Fruit fly (Drosophila melanogaster) whole organism, wandering third instar larva: ENCODE measurements around the gene Pus1.

Experiments
- Dfd ChIP-seq: fragments of >200 bp; optimal IDR thresholded peaks from 2 replicates; lab custom pipeline; 2017; ENCODE audit warnings: missing biosample characterization, missing genetic modification characterization
- Mio ChIP-seq: sonication (Bioruptor generic); optimal IDR thresholded peaks from 2 replicates; lab custom pipeline; 2016; ENCODE audit warnings: missing biosample characterization, missing genetic modification characterization
- N ChIP-seq: fragments of >200 bp; optimal IDR thresholded peaks from 2 replicates; lab custom pipeline; 2018; ENCODE audit warnings: missing biosample characterization, missing external identifiers, missing genetic modification characterization
- OdsH ChIP-seq: fragments of 200-800 bp; sonication (Bioruptor generic); optimal IDR thresholded peaks from 2 replicates; lab custom pipeline; 2016; ENCODE audit warnings: missing biosample characterization, mild to moderate bottlenecking, missing genetic modification characterization
- Sp1 ChIP-seq: fragments of 200-800 bp; sonication (Bioruptor generic); optimal IDR thresholded peaks from 3 replicates; lab custom pipeline; 2019; ENCODE audit warnings: missing biosample characterization, mild to moderate bottlenecking, missing genetic modification characterization, moderate library complexity
- br ChIP-seq: fragments of 200-800 bp; sonication (Bioruptor generic); optimal IDR thresholded peaks from 2 replicates; lab custom pipeline; 2016; ENCODE audit warnings: missing biosample characterization, missing genetic modification characterization
- dl ChIP-seq, 2 experiments: fragments of 175-275, 200-275 bp in 1 of 2; fragments of 200-275 bp in 1 of 2; sonication (Bioruptor generic); optimal IDR thresholded peaks; lab custom pipeline; 2018; ENCODE audit warnings: mild to moderate bottlenecking in 2 of 2, missing biosample characterization in 2 of 2, missing genetic modification characterization in 2 of 2, moderate library complexity in 2 of 2; ENCODE audit not compliant: partially characterized antibody in 2 of 2, insufficient read depth in 1 of 2
- dsf ChIP-seq: sonication (Bioruptor generic); optimal IDR thresholded peaks from 2 replicates; lab custom pipeline; 2016; ENCODE audit warnings: missing biosample characterization, missing genetic modification characterization, borderline replicate concordance
- lola ChIP-seq: fragments of >200 bp; optimal IDR thresholded peaks from 2 replicates; lab custom pipeline; 2017; ENCODE audit warnings: missing biosample characterization, missing genetic modification characterization
- psq ChIP-seq: fragments of 200-800 bp; sonication (Bioruptor generic); optimal IDR thresholded peaks from 3 replicates; lab custom pipeline; 2017; ENCODE audit warnings: missing biosample characterization, mild to moderate bottlenecking, missing genetic modification characterization, moderate library complexity
- rgr ChIP-seq: fragments of 200-800 bp; sonication (Bioruptor generic); optimal IDR thresholded peaks from 3 replicates; lab custom pipeline; 2016; ENCODE audit warnings: missing biosample characterization, mild to moderate bottlenecking, missing genetic modification characterization

dm6 chr3R:20560668-20561226, 31.7 kb downstream of the Pus1 start, which contains the start of gene CG5191:
- TF ChIP-seq Dfd (GFP tag; lab: Kevin White, UChicago) (no peak), br (GFP tag; lab: Kevin White, UChicago) (no peak), lola (GFP tag; lab: Kevin White, UChicago) (no peak), psq (GFP tag; lab: Kevin White, UChicago) (no peak), Mio (GFP tag; lab: Kevin White, UChicago) (no peak), dl (GFP tag; optimal IDR thresholded peaks at IDR 0.05; lab: Kevin White, UChicago; ENCODE audit: insufficient read depth in 1 of 2, partially characterized antibody in 2 of 2) (no peak), N (GFP tag; lab: Kevin White, UChicago) (no peak), OdsH (GFP tag; lab: Kevin White, UChicago) (no peak), Sp1 (GFP tag; lab: Kevin White, UChicago) (no peak), rgr (GFP tag; lab: Kevin White, UChicago) (no peak), dsf (GFP tag; lab: Kevin White, UChicago) (no peak)
